Fruit fly (Drosophila melanogaster): ENCODE results near the gene CG31200.

Gene CG31200

DNA sequence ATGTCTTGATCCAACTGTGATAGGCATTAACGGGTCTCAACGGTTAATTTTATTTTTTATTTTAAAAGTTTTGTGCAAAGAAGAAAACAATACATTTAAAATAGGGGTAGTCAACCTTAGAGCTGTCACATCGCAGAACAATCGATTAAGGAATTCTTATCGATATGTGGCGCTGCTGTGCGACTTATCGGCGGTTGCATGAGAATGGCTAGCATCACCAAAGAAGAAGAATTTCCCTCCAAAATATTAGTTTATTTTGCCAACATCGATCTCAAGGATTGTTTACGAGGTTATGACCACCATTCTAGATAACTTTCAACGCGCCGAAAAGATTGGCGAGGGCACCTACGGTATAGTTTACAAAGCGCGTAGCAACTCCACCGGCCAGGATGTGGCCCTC, 9.7 kb downstream of the CG31200 start, which contains the start of gene Cdk2 (continued):
- no peak for TF ChIP-seq CG11696 (GFP tag; IDR thresholded peaks at IDR 0.05)
- TF ChIP-seq Gsc (GFP tag; IDR thresholded peaks at IDR 0.05) = no peak
- no peak for TF ChIP-seq CG10565 (GFP tag; optimal IDR thresholded peaks at IDR 0.05)
- peak; percentile 51 for TF ChIP-seq ssp (GFP tag; IDR thresholded peaks at IDR 0.05)
- TF ChIP-seq MBD-R2 (GFP tag; IDR thresholded peaks at IDR 0.05) = peak; percentile 98
- no peak for TF ChIP-seq Dek (tag; optimal IDR thresholded peaks at IDR 0.05)
- TF ChIP-seq CkIIα-i1 (GFP tag; IDR thresholded peaks at IDR 0.05) = no peak
- no peak for TF ChIP-seq corto (GFP tag; optimal IDR thresholded peaks at IDR 0.05)
- TF ChIP-seq Hmx (GFP tag; optimal IDR thresholded peaks at IDR 0.05) = no peak
- TF ChIP-seq nerfin-2 (GFP tag; IDR thresholded peaks at IDR 0.05; ENCODE audit: partially characterized antibody) = peak; percentile 81
- TF ChIP-seq CG14667 (GFP tag; IDR thresholded peaks at IDR 0.05) = no peak
- TF ChIP-seq CG13424 (tag; optimal IDR thresholded peaks at IDR 0.05) = no peak
- TF ChIP-seq ato (GFP tag; IDR thresholded peaks at IDR 0.05; ENCODE audit: partially characterized antibody) = peak; percentile 79
- TF ChIP-seq Ets97D (GFP tag; optimal IDR thresholded peaks at IDR 0.05) = peak; percentile 85
- peak; percentile 34 for TF ChIP-seq Xbp1 (GFP tag; optimal IDR thresholded peaks at IDR 0.05)
- no peak for TF ChIP-seq otp (GFP tag; IDR thresholded peaks at IDR 0.05)
- peak; percentile 92 for TF ChIP-seq Scr (GFP tag; IDR thresholded peaks at IDR 0.05; ENCODE audit: partially characterized antibody)
- TF ChIP-seq lilli (GFP tag; optimal IDR thresholded peaks at IDR 0.05) = peak; percentile 6
- TF ChIP-seq CG10543 (GFP tag; optimal IDR thresholded peaks at IDR 0.05) = no peak
- peak; percentile 33; the same call in 1 of the 2 replicates for TF ChIP-seq sob (GFP tag; IDR thresholded peaks at IDR 0.05)
- TF ChIP-seq pzg (GFP tag; optimal IDR thresholded peaks at IDR 0.05) = peak; percentile 76
- peak; percentile 19 for TF ChIP-seq Sry-β (GFP tag; optimal IDR thresholded peaks at IDR 0.05)
- TF ChIP-seq fru (optimal IDR thresholded peaks at IDR 0.05) = no peak
- TF ChIP-seq CG2712 (tag; optimal IDR thresholded peaks at IDR 0.05) = no peak
- TF ChIP-seq salm (tag; optimal IDR thresholded peaks at IDR 0.05) = no peak
- no peak for TF ChIP-seq Spps (tag; optimal IDR thresholded peaks at IDR 0.05)
- no peak for TF ChIP-seq tgo (GFP tag; IDR thresholded peaks at IDR 0.05)
- peak; percentile 83 for TF ChIP-seq YL-1 (GFP tag; optimal IDR thresholded peaks at IDR 0.05)
- TF ChIP-seq CG6791 (GFP tag; IDR thresholded peaks at IDR 0.05; ENCODE audit: partially characterized antibody) = peak; percentile 93
- peak; percentile 9 for TF ChIP-seq her (GFP tag; optimal IDR thresholded peaks at IDR 0.05)
- no peak for TF ChIP-seq schlank (tag; optimal IDR thresholded peaks at IDR 0.05)
- TF ChIP-seq CG8290 (GFP tag; optimal IDR thresholded peaks at IDR 0.05) = no peak
- no peak for TF ChIP-seq CG8290 (tag; optimal IDR thresholded peaks at IDR 0.05)
- TF ChIP-seq jigr1 (GFP tag; IDR thresholded peaks at IDR 0.05) = no peak; the same call in 2 of the 3 replicates
- no peak for TF ChIP-seq lab (GFP tag; optimal IDR thresholded peaks at IDR 0.05)
- no peak for TF ChIP-seq CG32767 (GFP tag; IDR thresholded peaks at IDR 0.05)
- peak; percentile 78 for TF ChIP-seq CG14860 (GFP tag; IDR thresholded peaks at IDR 0.05; ENCODE audit: partially characterized antibody)
- TF ChIP-seq CG42726 (GFP tag; IDR thresholded peaks at IDR 0.05; ENCODE audit: partially characterized antibody) = peak; percentile 96
- TF ChIP-seq CG17385 (GFP tag; optimal IDR thresholded peaks at IDR 0.05) = peak; percentile 96
- TF ChIP-seq CG1792 (GFP tag; optimal IDR thresholded peaks at IDR 0.05) = no peak
- no peak for TF ChIP-seq so (GFP tag; IDR thresholded peaks at IDR 0.05)
- peak; percentile 37 for TF ChIP-seq HmgZ (tag; optimal IDR thresholded peaks at IDR 0.05)
- TF ChIP-seq gem (tag; optimal IDR thresholded peaks at IDR 0.05) = no peak
- no peak for TF ChIP-seq Atf-2 (GFP tag; optimal IDR thresholded peaks at IDR 0.05)
- no peak for TF ChIP-seq ci (GFP tag; IDR thresholded peaks at IDR 0.05)
- no peak for TF ChIP-seq bcd (GFP tag; optimal IDR thresholded peaks at IDR 0.05)
- peak; percentile 93 for TF ChIP-seq CG13287 (GFP tag; IDR thresholded peaks at IDR 0.05; ENCODE audit: partially characterized antibody)
- no peak for TF ChIP-seq NfI (GFP tag; optimal IDR thresholded peaks at IDR 0.05)
- TF ChIP-seq CG15479 (GFP tag; optimal IDR thresholded peaks at IDR 0.05) = no peak
- TF ChIP-seq Stat92E (GFP tag; optimal IDR thresholded peaks at IDR 0.05) = no peak
- no peak for TF ChIP-seq Optix (GFP tag; IDR thresholded peaks at IDR 0.05)
